Fruit fly (Drosophila melanogaster) Kc167 (cell line): Measurements from ENCODE around the gene rho-5.

Experiments
- Sin3A ChIP-seq: fragments of >200 bp; optimal IDR thresholded peaks from 2 replicates; lab custom pipeline; 2018; ENCODE audit warnings: missing external identifiers
- h ChIP-seq: fragments of >200 bp; optimal IDR thresholded peaks from 3 replicates; lab custom pipeline; 2018; ENCODE audit warnings: missing external identifiers
- psq ChIP-seq: fragments of >200 bp; optimal IDR thresholded peaks from 2 replicates; lab custom pipeline; 2017; ENCODE audit warnings: missing external identifiers

DNA sequence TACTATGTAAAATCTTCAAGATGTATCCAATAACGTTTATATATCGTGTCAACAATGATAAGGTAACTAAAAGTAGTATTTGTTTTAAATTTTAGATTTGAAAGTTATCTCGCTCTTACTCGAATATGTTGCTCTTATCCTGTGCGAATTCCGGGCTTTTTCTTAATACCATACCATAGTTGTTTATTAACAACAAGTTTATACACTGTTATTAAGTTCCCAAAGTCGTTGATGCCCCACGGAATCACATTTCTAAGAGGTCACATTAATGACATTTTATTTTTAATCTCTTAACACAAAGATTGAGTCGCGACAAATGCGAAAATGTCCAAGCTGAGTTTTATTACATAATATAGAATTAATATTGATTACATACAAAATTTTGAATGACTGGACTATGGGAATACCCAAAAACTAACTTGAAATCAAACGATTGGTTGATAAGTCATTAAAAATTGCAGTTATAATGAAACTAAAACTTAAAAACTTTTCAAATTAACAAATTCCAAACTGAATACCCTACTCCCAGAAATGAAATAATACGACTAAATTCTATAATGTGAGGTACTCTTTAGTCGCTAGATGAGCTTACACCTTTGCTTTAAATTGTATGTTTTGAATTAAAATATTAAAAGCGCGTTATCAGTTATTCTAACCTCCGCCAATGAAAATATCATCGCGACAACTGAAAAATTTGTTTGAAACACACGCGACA is 50.8 kb downstream of the rho-5 start, which contains the start of gene CG5381:
- TF ChIP-seq psq (lab: Kevin White, UChicago) (no peak), h (lab: Kevin White, UChicago) (no peak), Sin3A (lab: Kevin White, UChicago) (no peak)
